Fruit fly (Drosophila melanogaster) whole organism, embryonic: ENCODE results near the gene Pp1-13C.

Experiments
- CG13894 ChIP-seq: fragments of 200-800 bp; sonication (Bioruptor generic); optimal IDR thresholded peaks from 3 replicates; lab custom pipeline; 2018; ENCODE audit warnings: missing biosample characterization, mild to moderate bottlenecking, missing genetic modification characterization, moderate library complexity
- CG14014 ChIP-seq: fragments of 200-800 bp; sonication (Bioruptor generic); IDR thresholded peaks from 2 replicates; pipeline ENCODE4 v1.3.6; 2022; ENCODE audit warnings: missing biosample characterization, missing genetic modification characterization
- CG1529 ChIP-seq: fragments of 200-800 bp; sonication (Bioruptor generic); optimal IDR thresholded peaks from 3 replicates; lab custom pipeline; 2018; ENCODE audit warnings: missing biosample characterization, missing genetic modification characterization
- CG15479 ChIP-seq: fragments of 200-800 bp; sonication (Bioruptor generic); optimal IDR thresholded peaks from 3 replicates; lab custom pipeline; 2019; ENCODE audit warnings: missing biosample characterization, mild to moderate bottlenecking, missing genetic modification characterization, moderate library complexity
- CG15514 ChIP-seq: fragments of 200-800 bp; sonication (Bioruptor generic); optimal IDR thresholded peaks from 3 replicates; lab custom pipeline; 2017; ENCODE audit warnings: missing biosample characterization, missing genetic modification characterization, mild to moderate bottlenecking, moderate library complexity, missing genetic modification reagents
- CG17328 ChIP-seq: fragments of 200-800 bp; sonication (Bioruptor generic); IDR thresholded peaks from 2 replicates; pipeline ENCODE4 v1.3.6; 2022; ENCODE audit warnings: missing biosample characterization, missing genetic modification characterization
- CG18619 ChIP-seq: fragments of 200-800 bp; sonication (Bioruptor generic); optimal IDR thresholded peaks from 3 replicates; lab custom pipeline; 2017; ENCODE audit warnings: missing biosample characterization, mild to moderate bottlenecking, missing genetic modification characterization
- CG30403 ChIP-seq: fragments of 200-800 bp; sonication (Bioruptor generic); optimal IDR thresholded peaks from 3 replicates; lab custom pipeline; 2016; ENCODE audit warnings: missing biosample characterization, missing genetic modification characterization
- CG31441 ChIP-seq: fragments of 200-800 bp; sonication (Bioruptor generic); IDR thresholded peaks from 2 replicates; pipeline ENCODE4 v1.3.6; 2022; ENCODE audit warnings: missing biosample characterization, missing genetic modification characterization
- CG32532 ChIP-seq: fragments of 200-800 bp; sonication (Bioruptor generic); IDR thresholded peaks from 2 replicates; pipeline ENCODE4 v1.3.6; 2022; ENCODE audit warnings: missing biosample characterization, missing genetic modification characterization
- CG34422 ChIP-seq: fragments of 200-800 bp; sonication (Bioruptor generic); IDR thresholded peaks from 3 replicates; pipeline ENCODE4 v1.3.6; 2022; ENCODE audit warnings: missing biosample characterization, missing genetic modification characterization
- CG3847 ChIP-seq: fragments of 200-800 bp; sonication (Bioruptor generic); IDR thresholded peaks from 2 replicates; pipeline ENCODE4 v1.3.6; 2022; ENCODE audit warnings: missing biosample characterization, missing genetic modification characterization
- CG42726 ChIP-seq: fragments of 200-800 bp; sonication (Bioruptor generic); IDR thresholded peaks from 2 replicates; pipeline ENCODE4 v1.3.6; 2022; ENCODE audit warnings: missing biosample characterization, missing genetic modification characterization; ENCODE audit not compliant: partially characterized antibody
- CG4282 ChIP-seq: fragments of 200-800 bp; sonication (Bioruptor generic); optimal IDR thresholded peaks from 2 replicates; lab custom pipeline; 2016; ENCODE audit warnings: missing biosample characterization, missing genetic modification characterization
- CG6791 ChIP-seq: fragments of 200-800 bp; sonication (Bioruptor generic); IDR thresholded peaks from 3 replicates; pipeline ENCODE4 v1.3.6; 2022; ENCODE audit warnings: missing biosample characterization, missing genetic modification characterization; ENCODE audit not compliant: partially characterized antibody
- CG6854 ChIP-seq: fragments of 200-800 bp; sonication (Bioruptor generic); optimal IDR thresholded peaks from 3 replicates; lab custom pipeline; 2017; ENCODE audit warnings: missing biosample characterization, mild to moderate bottlenecking, missing genetic modification characterization
- CG8359 ChIP-seq: fragments of 200-800 bp; sonication (Bioruptor generic); optimal IDR thresholded peaks from 2 replicates; lab custom pipeline; 2017; ENCODE audit warnings: missing biosample characterization, mild to moderate bottlenecking, missing genetic modification characterization, borderline replicate concordance
- Doc2 ChIP-seq: fragments of 200-800 bp; sonication (Bioruptor generic); IDR thresholded peaks from 2 replicates; pipeline ENCODE4 v1.3.6; 2022; ENCODE audit warnings: missing biosample characterization, missing genetic modification characterization
- E2f1 ChIP-seq: fragments of 200-800 bp; sonication (Bioruptor generic); IDR thresholded peaks from 2 replicates; pipeline ENCODE4 v1.3.6; 2022; ENCODE audit warnings: missing biosample characterization, missing genetic modification characterization
- HLH3B ChIP-seq: fragments of 200-800 bp; sonication (Bioruptor generic); IDR thresholded peaks from 2 replicates; pipeline ENCODE4 v1.3.6; 2022; ENCODE audit warnings: missing biosample characterization, missing genetic modification characterization
- Hand ChIP-seq: fragments of 200-800 bp; sonication (Bioruptor generic); optimal IDR thresholded peaks from 2 replicates; lab custom pipeline; 2017; ENCODE audit warnings: mild to moderate bottlenecking, missing biosample characterization, missing genetic modification reagents, missing genetic modification characterization
- Hr3 ChIP-seq: fragments of 200-800 bp; sonication (Bioruptor generic); optimal IDR thresholded peaks from 3 replicates; lab custom pipeline; 2016; ENCODE audit warnings: missing biosample characterization, missing genetic modification characterization
- Jarid2 ChIP-seq: fragments of 200-800 bp; sonication (Bioruptor generic); optimal IDR thresholded peaks from 3 replicates; lab custom pipeline; 2017; ENCODE audit warnings: mild to moderate bottlenecking, missing biosample characterization, missing genetic modification reagents, missing genetic modification characterization
- Kr ChIP-seq: fragments of 200-800 bp; sonication (Bioruptor generic); optimal IDR thresholded peaks from 2 replicates; lab custom pipeline; 2017; ENCODE audit warnings: missing biosample characterization, mild to moderate bottlenecking, missing genetic modification characterization
- Meics ChIP-seq: fragments of 200-800 bp; sonication (Bioruptor generic); optimal IDR thresholded peaks from 2 replicates; lab custom pipeline; 2017; ENCODE audit warnings: missing biosample characterization, mild to moderate bottlenecking, missing genetic modification characterization
- Opbp ChIP-seq: fragments of 200-800 bp; sonication (Bioruptor generic); IDR thresholded peaks from 3 replicates; pipeline ENCODE4 v1.3.6; 2022; ENCODE audit warnings: missing biosample characterization, missing genetic modification characterization; ENCODE audit not compliant: partially characterized antibody
- Pdp1 ChIP-seq, 2 experiments: fragments of 200-800 bp; sonication (Bioruptor generic); optimal IDR thresholded peaks; 3 replicates each; lab custom pipeline; 2016; ENCODE audit warnings: missing biosample characterization in 2 of 2, missing genetic modification characterization in 2 of 2, mild to moderate bottlenecking in 1 of 2, moderate library complexity in 1 of 2
- Six4 ChIP-seq: fragments of 200-800 bp; sonication (Bioruptor generic); optimal IDR thresholded peaks from 2 replicates; lab custom pipeline; 2016; ENCODE audit warnings: missing biosample characterization, missing genetic modification characterization
- Stat92E ChIP-seq, 3 experiments: fragments of >200 bp in 2 of 3; fragments of 200-800 bp in 1 of 3; sonication (Bioruptor generic) in 1 of 3; optimal IDR thresholded peaks; 2 replicates each; lab custom pipeline; 2017 to 2019; ENCODE audit warnings: missing biosample characterization in 3 of 3, missing genetic modification characterization in 3 of 3, mild to moderate bottlenecking in 1 of 3, moderate library complexity in 1 of 3
- Trl ChIP-seq, 3 experiments: fragments of >200 bp in 2 of 3; fragments of 200-800 bp in 1 of 3; sonication (Bioruptor generic) in 1 of 3; optimal IDR thresholded peaks; 2 replicates in 1 of 3; 3 replicates in 2 of 3; lab custom pipeline; 2016 to 2017; ENCODE audit warnings: missing biosample characterization in 1 of 3, missing genetic modification characterization in 1 of 3
- ap ChIP-seq: fragments of 200-800 bp; sonication (Bioruptor generic); IDR thresholded peaks from 2 replicates; pipeline ENCODE4 v1.3.6; 2022; ENCODE audit warnings: missing biosample characterization, missing genetic modification characterization
- ara ChIP-seq: fragments of 200-800 bp; sonication (Bioruptor generic); IDR thresholded peaks from 2 replicates; pipeline ENCODE4 v1.3.6; 2022; ENCODE audit warnings: missing biosample characterization, missing genetic modification characterization
- az2 ChIP-seq: fragments of 200-800 bp; sonication (Bioruptor generic); optimal IDR thresholded peaks from 3 replicates; lab custom pipeline; 2016; ENCODE audit warnings: missing biosample characterization, missing genetic modification characterization
- cato ChIP-seq: fragments of 200-800 bp; sonication (Bioruptor generic); optimal IDR thresholded peaks from 2 replicates; lab custom pipeline; 2016; ENCODE audit warnings: missing biosample characterization, missing genetic modification characterization, borderline replicate concordance
- croc ChIP-seq: fragments of 200-800 bp; sonication (Bioruptor generic); conservative IDR thresholded peaks from 3 replicates; pipeline ENCODE4 v1.3.6; 2022; ENCODE audit warnings: missing biosample characterization, missing genetic modification characterization
- fru ChIP-seq: fragments of >200 bp; optimal IDR thresholded peaks from 2 replicates; lab custom pipeline; 2017
- gce ChIP-seq: fragments of 200-800 bp; sonication (Bioruptor generic); IDR thresholded peaks from 3 replicates; pipeline ENCODE4 v1.3.6; 2022; ENCODE audit warnings: missing biosample characterization, missing genetic modification characterization
- gro ChIP-seq: fragments of 200-800 bp; sonication (Bioruptor generic); optimal IDR thresholded peaks from 2 replicates; lab custom pipeline; 2016; ENCODE audit warnings: missing biosample characterization, missing genetic modification characterization
- h ChIP-seq: fragments of >200 bp; optimal IDR thresholded peaks from 2 replicates; lab custom pipeline; 2017
- hb ChIP-seq: fragments of 200-800 bp; sonication (Bioruptor generic); IDR thresholded peaks from 3 replicates; pipeline ENCODE4 v1.3.6; 2022; ENCODE audit warnings: missing biosample characterization, missing genetic modification characterization; ENCODE audit not compliant: partially characterized antibody
- her ChIP-seq: fragments of 200-800 bp; sonication (Bioruptor generic); optimal IDR thresholded peaks from 2 replicates; lab custom pipeline; 2016; ENCODE audit warnings: missing biosample characterization, missing genetic modification characterization
- lmd ChIP-seq: fragments of 200-800 bp; sonication (Bioruptor generic); IDR thresholded peaks from 2 replicates; pipeline ENCODE4 v1.3.6; 2022; ENCODE audit warnings: missing biosample characterization, missing genetic modification characterization
- otp ChIP-seq: fragments of 200-800 bp; sonication (Bioruptor generic); IDR thresholded peaks from 3 replicates; pipeline ENCODE4, ENCODE4 v1.3.6; 2022; ENCODE audit warnings: missing biosample characterization, missing genetic modification characterization
- peb ChIP-seq: fragments of 200-800 bp; sonication (Bioruptor generic); IDR thresholded peaks from 2 replicates; pipeline ENCODE4 v1.3.6; 2022; ENCODE audit warnings: missing biosample characterization, missing genetic modification characterization
- phol ChIP-seq: fragments of 200-800 bp; sonication (Bioruptor generic); optimal IDR thresholded peaks from 3 replicates; lab custom pipeline; 2018; ENCODE audit warnings: missing biosample characterization, mild to moderate bottlenecking, missing genetic modification characterization, moderate library complexity
- sens ChIP-seq: fragments of 200-800 bp; sonication (Bioruptor generic); peaks from one replicate; lab custom pipeline; 2016; ENCODE audit warnings: missing biosample characterization, missing genetic modification characterization
- slp2 ChIP-seq: fragments of 200-800 bp; sonication (Bioruptor generic); optimal IDR thresholded peaks from 2 replicates; lab custom pipeline; 2016; ENCODE audit warnings: missing biosample characterization, missing genetic modification characterization
- tin ChIP-seq: fragments of 200-800 bp; sonication (Bioruptor generic); optimal IDR thresholded peaks from 3 replicates; lab custom pipeline; 2016; ENCODE audit warnings: missing biosample characterization, missing genetic modification characterization
- ttk ChIP-seq: fragments of 200-800 bp; sonication (Bioruptor generic); IDR thresholded peaks from 2 replicates; pipeline ENCODE4 v2.1.2; 2022; ENCODE audit warnings: missing biosample characterization, missing genetic modification characterization
- vnd ChIP-seq: fragments of 200-800 bp; sonication (Bioruptor generic); IDR thresholded peaks from 3 replicates; pipeline ENCODE4 v1.3.6; 2022; ENCODE audit warnings: missing biosample characterization, missing genetic modification characterization; ENCODE audit not compliant: partially characterized antibody
- z ChIP-seq: fragments of 200-800 bp; sonication (Bioruptor generic); IDR thresholded peaks from 3 replicates; pipeline ENCODE4 v1.3.6; 2022; ENCODE audit warnings: missing biosample characterization, missing genetic modification characterization

Gene Pp1-13C

DNA sequence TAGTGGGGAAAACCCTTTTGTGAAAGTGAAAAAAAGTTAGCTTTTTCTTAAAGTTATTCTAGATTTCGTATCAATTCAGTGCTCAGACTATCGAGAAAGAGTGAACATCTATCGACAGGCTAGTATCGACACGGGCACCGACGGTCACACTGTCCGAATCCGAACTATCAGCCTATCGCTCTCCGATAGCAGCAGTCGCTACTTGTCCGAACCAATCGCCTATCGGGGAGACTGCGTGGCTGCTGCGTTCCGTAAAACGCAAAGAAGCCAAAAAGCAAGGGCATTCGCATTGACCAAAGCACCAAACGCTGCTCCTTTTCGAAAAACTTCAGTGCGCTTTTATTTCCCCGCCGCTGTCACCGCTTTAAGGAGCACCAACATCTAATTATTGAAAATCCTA lies 41.6 kb downstream of the Pp1-13C start, which contains the start of gene Top1 (continued):
- TF ChIP-seq croc (GFP tag; lab: Robert Waterston, UW): no peak
- peak; percentile 98 for TF ChIP-seq CG6791 (GFP tag; lab: Robert Waterston, UW)
- peak; percentile 34 for TF ChIP-seq CG13894 (tag; lab: Kevin White, UChicago)
- TF ChIP-seq Stat92E (GFP tag; optimal IDR thresholded peaks at IDR 0.05; lab: Kevin White, UChicago): peak in 1 of 3 experiments; percentile 2
- TF ChIP-seq sens (GFP tag; lab: Kevin White, UChicago): peak; percentile 76
- TF ChIP-seq CG1529 (GFP tag; lab: Kevin White, UChicago): no peak
- TF ChIP-seq CG34422: 0 out of 3 replicates have a peak, but pooled peaks have one; percentile 35
- TF ChIP-seq CG30403 (GFP tag; lab: Kevin White, UChicago): peak; percentile 10
- TF ChIP-seq Hand (GFP tag; lab: Kevin White, UChicago): no peak
- no peak for TF ChIP-seq CG4282
- TF ChIP-seq z: no peak
- no peak for TF ChIP-seq E2f1 (GFP tag; lab: Robert Waterston, UW)
- no peak for TF ChIP-seq cato (GFP tag; lab: Kevin White, UChicago)
- no peak for TF ChIP-seq CG6854 (GFP tag; lab: Kevin White, UChicago)
- TF ChIP-seq HLH3B (GFP tag; lab: Robert Waterston, UW): no peak
- no peak for TF ChIP-seq Trl (optimal IDR thresholded peaks at IDR 0.05; lab: Kevin White, UChicago)
- TF ChIP-seq Trl (GFP tag; optimal IDR thresholded peaks at IDR 0.05; lab: Kevin White, UChicago): no peak
- TF ChIP-seq CG14014 (GFP tag; lab: Robert Waterston, UW): peak; percentile 13; the same call in 1 of the 2 replicates
- no peak for TF ChIP-seq ap (GFP tag; lab: Robert Waterston, UW)
- peak in 1 of 2 experiments; percentile 20 for TF ChIP-seq Pdp1 (GFP tag; optimal IDR thresholded peaks at IDR 0.05; lab: Kevin White, UChicago)
- TF ChIP-seq slp2 (GFP tag; lab: Kevin White, UChicago): peak; percentile 11
- no peak for TF ChIP-seq Hr3
- peak; percentile 18 for TF ChIP-seq Meics (GFP tag; lab: Kevin White, UChicago)
- TF ChIP-seq gce: peak; percentile 63; the same call in 1 of the 3 replicates
- peak; percentile 25 for TF ChIP-seq tin (GFP tag; lab: Kevin White, UChicago)
- no peak for TF ChIP-seq Doc2 (GFP tag; lab: Robert Waterston, UW)
- TF ChIP-seq CG17328 (GFP tag; lab: Robert Waterston, UW): no peak
- TF ChIP-seq Jarid2 (GFP tag; lab: Kevin White, UChicago): no peak
- peak; percentile 12 for TF ChIP-seq CG18619 (GFP tag; lab: Kevin White, UChicago)
- peak; percentile 39 for TF ChIP-seq gro (GFP tag; lab: Kevin White, UChicago)
- TF ChIP-seq her (GFP tag; lab: Kevin White, UChicago): no peak
- TF ChIP-seq h (lab: Kevin White, UChicago): no peak
- peak; percentile 97 for TF ChIP-seq CG42726 (GFP tag; lab: Robert Waterston, UW)
- no peak for TF ChIP-seq ttk
- peak; percentile 95 for TF ChIP-seq hb
- peak; percentile 65 for TF ChIP-seq CG3847 (GFP tag; lab: Robert Waterston, UW)
- TF ChIP-seq Opbp (GFP tag; lab: Robert Waterston, UW): peak; percentile 97
- no peak for TF ChIP-seq CG15479 (GFP tag; lab: Kevin White, UChicago)
- no peak for TF ChIP-seq Six4 (GFP tag; lab: Kevin White, UChicago)
- peak; percentile 94 for TF ChIP-seq vnd (GFP tag; lab: Robert Waterston, UW)
- TF ChIP-seq ara (GFP tag; lab: Robert Waterston, UW): no peak
- no peak for TF ChIP-seq CG8359
- TF ChIP-seq otp (GFP tag; lab: Robert Waterston, UW): 0 out of 3 replicates have a peak, but pooled peaks have one; percentile 14
- TF ChIP-seq CG32532 (GFP tag; lab: Robert Waterston, UW): peak; percentile 65
- no peak for TF ChIP-seq az2 (GFP tag; lab: Kevin White, UChicago)
- peak; percentile 89 for TF ChIP-seq CG15514 (GFP tag; lab: Kevin White, UChicago)
- TF ChIP-seq phol (tag; lab: Kevin White, UChicago): no peak
- no peak for TF ChIP-seq peb (GFP tag; lab: Robert Waterston, UW)
- peak; percentile 59 for TF ChIP-seq CG31441 (GFP tag; lab: Robert Waterston, UW)
- peak; percentile 21; the same call in 1 of the 2 replicates for TF ChIP-seq lmd (GFP tag; lab: Robert Waterston, UW)
- TF ChIP-seq Kr (GFP tag; lab: Kevin White, UChicago): no peak
- no peak for TF ChIP-seq fru (lab: Kevin White, UChicago)
